Fruit fly (Drosophila melanogaster): ENCODE data around the gene COX5BL.

The COX5BL gene

dm6 chr2L:6553041-6553796 is 6.0 kb upstream of the COX5BL start (continued):
- TF ChIP-seq Abd-B (GFP tag; optimal IDR thresholded peaks at IDR 0.05): peak; percentile 21
- no peak for TF ChIP-seq br (optimal IDR thresholded peaks at IDR 0.05)
- TF ChIP-seq dmrt99B (tag; optimal IDR thresholded peaks at IDR 0.05): peak; percentile 25
- TF ChIP-seq aop (GFP tag; IDR thresholded peaks at IDR 0.05): no peak
- no peak for TF ChIP-seq esg (GFP tag; conservative IDR thresholded peaks at IDR 0.05)
- TF ChIP-seq CG6689 (GFP tag; IDR thresholded peaks at IDR 0.05): peak; percentile 20; the same call in 1 of the 2 replicates
- TF ChIP-seq Dfd (GFP tag; optimal IDR thresholded peaks at IDR 0.05): no peak
- peak; percentile 6 for TF ChIP-seq CG8924 (tag; optimal IDR thresholded peaks at IDR 0.05)
- TF ChIP-seq CG11695 (GFP tag; IDR thresholded peaks at IDR 0.05): 0 out of 3 replicates have a peak, but pooled peaks have one; percentile 16
- TF ChIP-seq ftz-f1 (GFP tag; optimal IDR thresholded peaks at IDR 0.05): peak; percentile 10
- no peak for TF ChIP-seq CG6813 (GFP tag; optimal IDR thresholded peaks at IDR 0.05)
- no peak for TF ChIP-seq az2 (GFP tag; optimal IDR thresholded peaks at IDR 0.05)
- TF ChIP-seq Antp (GFP tag; optimal IDR thresholded peaks at IDR 0.05): no peak
- no peak for TF ChIP-seq CG14050 (GFP tag; IDR thresholded peaks at IDR 0.05)
- peak; percentile 29 for TF ChIP-seq CG13424 (tag; optimal IDR thresholded peaks at IDR 0.05)
- no peak for TF ChIP-seq CG4820 (GFP tag; optimal IDR thresholded peaks at IDR 0.05)
- TF ChIP-seq CG15073 (GFP tag; optimal IDR thresholded peaks at IDR 0.05): no peak
- peak; percentile 78 for TF ChIP-seq row (GFP tag; IDR thresholded peaks at IDR 0.05)
- TF ChIP-seq Trl (optimal IDR thresholded peaks at IDR 0.05): no peak
- no peak for TF ChIP-seq Trl (GFP tag; optimal IDR thresholded peaks at IDR 0.05)
- no peak for TF ChIP-seq slou (GFP tag; optimal IDR thresholded peaks at IDR 0.05)
- peak; percentile 25 for TF ChIP-seq CG8388 (GFP tag; optimal IDR thresholded peaks at IDR 0.05)
- peak; percentile 9 for TF ChIP-seq CG2712 (tag; optimal IDR thresholded peaks at IDR 0.05)
- peak; percentile 42; the same call in 1 of the 3 replicates for TF ChIP-seq ken (GFP tag; IDR thresholded peaks at IDR 0.05)
- TF ChIP-seq ro (GFP tag; IDR thresholded peaks at IDR 0.05): no peak
- no peak for TF ChIP-seq CG32772 (GFP tag; IDR thresholded peaks at IDR 0.05)
- TF ChIP-seq dm (GFP tag; optimal IDR thresholded peaks at IDR 0.05): no peak

dm6 chr2L:6553797-6554188 is 5.4 kb upstream of the COX5BL start:
- TF ChIP-seq zen2 (GFP tag; IDR thresholded peaks at IDR 0.05; ENCODE audit: partially characterized antibody) (peak; percentile 48; the same call in 1 of the 3 replicates), cwo (GFP tag; optimal IDR thresholded peaks at IDR 0.05) (peak; percentile 25), CG7839 (tag; optimal IDR thresholded peaks at IDR 0.05) (no peak), CG7271 (tag; optimal IDR thresholded peaks at IDR 0.05) (no peak), Awh (GFP tag; IDR thresholded peaks at IDR 0.05) (peak; percentile 31; the same call in 1 of the 2 replicates), onecut (GFP tag; IDR thresholded peaks at IDR 0.05) (no peak), gcm (GFP tag; optimal IDR thresholded peaks at IDR 0.05) (peak; percentile 80), sd (tag; optimal IDR thresholded peaks at IDR 0.05) (peak; percentile 55), CG1602 (GFP tag; optimal IDR thresholded peaks at IDR 0.05) (no peak), Stat92E (GFP tag; optimal IDR thresholded peaks at IDR 0.05) (peak in 1 of 3 experiments; percentile 84), CHES-1-like (GFP tag; optimal IDR thresholded peaks at IDR 0.05) (no peak), abd-A (tag; optimal IDR thresholded peaks at IDR 0.05) (peak; percentile 58), Scr (GFP tag; IDR thresholded peaks at IDR 0.05; ENCODE audit: partially characterized antibody) (no peak), HLHmδ (GFP tag; optimal IDR thresholded peaks at IDR 0.05) (peak; percentile 32), sr (GFP tag; IDR thresholded peaks at IDR 0.05) (0 out of 3 replicates have a peak, but pooled peaks have one; percentile 34), ftz-f1 (GFP tag; optimal IDR thresholded peaks at IDR 0.05) (no peak)
